Worm (Caenorhabditis elegans) whole organism, late embryonic: Measurements from ENCODE around the gene sups-1.

Experiments
- hlh-6 ChIP-seq: sonication (generic microtip); optimal IDR thresholded peaks from 2 replicates; lab custom pipeline; 2016; ENCODE audit warnings: missing genotype, missing genetic modification characterization, missing compliant biosample characterization
- tbx-2 ChIP-seq: sonication (generic microtip); optimal IDR thresholded peaks from 2 replicates; lab custom pipeline; 2016; ENCODE audit warnings: missing genetic modification characterization, missing compliant biosample characterization

DNA sequence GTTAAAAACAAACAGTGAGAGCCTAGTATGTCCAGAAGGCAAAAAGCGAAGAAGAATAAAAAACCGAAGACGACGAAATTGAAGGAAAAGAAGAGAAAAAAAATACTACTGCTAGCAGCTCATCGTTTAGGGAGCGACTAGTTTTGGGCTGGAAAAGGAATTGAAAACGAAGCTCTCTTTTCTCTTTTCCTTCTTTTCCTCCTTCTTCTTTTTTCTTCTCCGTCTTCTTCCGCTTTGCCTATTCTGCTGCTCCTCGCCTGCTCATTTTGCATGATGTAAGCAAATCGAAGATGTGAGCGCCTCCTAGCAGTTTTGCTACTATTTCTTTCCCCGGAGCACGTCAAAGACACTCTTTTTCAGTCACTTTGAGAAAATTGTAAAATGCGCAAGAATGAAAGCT, 22.3 kb upstream of the sups-1 start:
- TF ChIP-seq tbx-2 (no peak), hlh-6 (tag; lab: Kevin White, UChicago) (no peak)
